Fruit fly (Drosophila melanogaster) whole organism, prepupa: Measurements from ENCODE around the gene Rab6.
A peak's percentile ranks its signal among the peaks of the same experiment; 100 is the strongest.

ENCODE experiments used
- Blimp-1 ChIP-seq: fragments of 200-800 bp; sonication (Bioruptor generic); optimal IDR thresholded peaks from 3 replicates; lab custom pipeline; 2017; ENCODE audit warnings: missing biosample characterization, missing genetic modification characterization, mild to moderate bottlenecking, moderate library complexity, missing genetic modification reagents
- CG11762 ChIP-seq: fragments of 200-800 bp; sonication (Bioruptor generic); optimal IDR thresholded peaks from 3 replicates; lab custom pipeline; 2016; ENCODE audit warnings: missing biosample characterization, missing genetic modification characterization; ENCODE audit not compliant: insufficient read depth
- Eip93F ChIP-seq: fragments of 200-800 bp; sonication (Bioruptor generic); optimal IDR thresholded peaks from 2 replicates; lab custom pipeline; 2016; ENCODE audit warnings: missing biosample characterization, mild to moderate bottlenecking, missing genetic modification characterization
- Hr38 ChIP-seq: sonication (Bioruptor generic); optimal IDR thresholded peaks from 2 replicates; lab custom pipeline; 2016; ENCODE audit warnings: missing biosample characterization, missing genetic modification characterization
- Lpt ChIP-seq: fragments of 200-800 bp; sonication (Bioruptor generic); optimal IDR thresholded peaks from 3 replicates; lab custom pipeline; 2016; ENCODE audit warnings: missing biosample characterization, missing genetic modification characterization
- OdsH ChIP-seq: fragments of 200-800 bp; sonication (Bioruptor generic); optimal IDR thresholded peaks from 3 replicates; lab custom pipeline; 2016; ENCODE audit warnings: missing biosample characterization, missing genetic modification characterization
- achi ChIP-seq: fragments of 200-800 bp; sonication (Bioruptor generic); optimal IDR thresholded peaks from 3 replicates; lab custom pipeline; 2016; ENCODE audit warnings: missing biosample characterization, missing genetic modification characterization
- cyc ChIP-seq: fragments of 200-800 bp; sonication (Bioruptor generic); optimal IDR thresholded peaks from 3 replicates; lab custom pipeline; 2016; ENCODE audit warnings: missing biosample characterization, missing genetic modification characterization
- fkh ChIP-seq: fragments of 200-800 bp; sonication (Bioruptor generic); optimal IDR thresholded peaks from 3 replicates; lab custom pipeline; 2017; ENCODE audit warnings: missing biosample characterization, mild to moderate bottlenecking, missing genetic modification characterization, moderate library complexity
- lz ChIP-seq: fragments of 200-800 bp; sonication (Bioruptor generic); optimal IDR thresholded peaks from 3 replicates; lab custom pipeline; 2016; ENCODE audit warnings: missing biosample characterization, missing genetic modification characterization
- salr ChIP-seq, 2 experiments: fragments of 200-800 bp; sonication (Bioruptor generic); optimal IDR thresholded peaks; 3 replicates each; lab custom pipeline; 2016 to 2018; ENCODE audit warnings: missing biosample characterization in 2 of 2, missing genetic modification characterization in 2 of 2, mild to moderate bottlenecking in 1 of 2

- peak; percentile 75 for TF ChIP-seq Eip93F
- peak; percentile 64 for TF ChIP-seq cyc (GFP tag; lab: Kevin White, UChicago)
- peak; percentile 97 for TF ChIP-seq Blimp-1 (GFP tag; lab: Kevin White, UChicago)
- TF ChIP-seq CG11762 (GFP tag; lab: Kevin White, UChicago) = peak; percentile 88
- TF ChIP-seq achi (GFP tag; lab: Kevin White, UChicago) = peak; percentile 95
- TF ChIP-seq Lpt (GFP tag; lab: Kevin White, UChicago) = peak; percentile 97
- no peak for TF ChIP-seq Hr38 (GFP tag; lab: Kevin White, UChicago)
- TF ChIP-seq OdsH = peak; percentile 95
- peak; percentile 55 to 98 for TF ChIP-seq salr (GFP tag; optimal IDR thresholded peaks at IDR 0.05; lab: Kevin White, UChicago)
- TF ChIP-seq fkh (GFP tag; lab: Kevin White, UChicago) = no peak
- TF ChIP-seq lz (GFP tag; lab: Kevin White, UChicago) = peak; percentile 66
Observed at dm6 chr2L:12065683-12066386, 43.1 kb downstream of the Rab6 start.
